Worm (Caenorhabditis elegans) whole organism, L4 larva: ENCODE measurements around the gene rme-1.
A peak's percentile ranks its signal among the peaks of the same experiment; 100 is the strongest.

ENCODE experiments used
- F10B5.3 ChIP-seq: sonication (generic microtip); optimal IDR thresholded peaks from 2 replicates; lab custom pipeline; 2016; ENCODE audit warnings: mild to moderate bottlenecking, missing genetic modification characterization, missing compliant biosample characterization
- F26F4.8 ChIP-seq: fragments of 200-800 bp; sonication (Bioruptor generic); conservative IDR thresholded peaks from 2 replicates; pipeline ENCODE4 v1.3.6; 2022; ENCODE audit warnings: missing genetic modification characterization, missing compliant biosample characterization
- Y5F2A.4 ChIP-seq: fragments of 200-800 bp; sonication (Bioruptor generic); optimal IDR thresholded peaks from 2 replicates; lab custom pipeline; 2018; ENCODE audit warnings: mild to moderate bottlenecking, missing genetic modification characterization, missing compliant biosample characterization
- ZK546.5 ChIP-seq, 2 experiments: sonication (generic microtip); optimal IDR thresholded peaks; 2 replicates each; lab custom pipeline; 2017; ENCODE audit warnings: missing biosample characterization in 2 of 2, missing genetic modification characterization in 2 of 2
- aha-1 ChIP-seq: fragments of 150-350 bp; peaks from one replicate; lab custom pipeline; 2014; ENCODE audit warnings: missing biosample characterization, missing genetic modification characterization
- arid-1 ChIP-seq: fragments of 200-800 bp; sonication (Bioruptor generic); conservative IDR thresholded peaks from 2 replicates; pipeline ENCODE4 v1.3.6; 2022; ENCODE audit warnings: missing genetic modification reagents, missing genetic modification characterization, missing compliant biosample characterization
- ceh-20 ChIP-seq: fragments of 200-800 bp; sonication (Bioruptor generic); IDR thresholded peaks from 2 replicates; pipeline ENCODE4 v1.3.6; 2022; ENCODE audit warnings: missing genetic modification reagents, missing genetic modification characterization, missing compliant biosample characterization
- ctbp-1 ChIP-seq: fragments of 200-800 bp; sonication (Bioruptor generic); IDR thresholded peaks from 2 replicates; pipeline ENCODE4 v1.3.6; 2022; ENCODE audit warnings: missing genetic modification reagents, missing genetic modification characterization, missing compliant biosample characterization
- daf-12 ChIP-seq: fragments of 150-350 bp; optimal IDR thresholded peaks from 2 replicates; lab custom pipeline; 2014; ENCODE audit warnings: missing biosample characterization, missing genetic modification reagents, missing genetic modification characterization
- daf-16 ChIP-seq, 3 experiments: sonication (generic microtip); optimal IDR thresholded peaks; 2 replicates each; lab custom pipeline; 2016 to 2017; ENCODE audit warnings: missing genetic modification characterization in 3 of 3, missing genetic modification reagents in 3 of 3, mild to moderate bottlenecking in 2 of 3, missing compliant biosample characterization in 2 of 3, missing biosample characterization in 1 of 3, moderate library complexity in 1 of 3
- dmd-6 ChIP-seq: fragments of 200-800 bp; sonication (Bioruptor generic); IDR thresholded peaks from 2 replicates; pipeline ENCODE4 v1.3.6; 2022; ENCODE audit warnings: missing genetic modification reagents, missing genetic modification characterization, missing compliant biosample characterization
- dmd-8 ChIP-seq: fragments of 200-800 bp; sonication (Bioruptor generic); IDR thresholded peaks from 2 replicates; pipeline ENCODE4 v1.3.6; 2022; ENCODE audit warnings: missing genetic modification characterization, missing compliant biosample characterization
- dpl-1 ChIP-seq: fragments of 150-350 bp; optimal IDR thresholded peaks from 2 replicates; lab custom pipeline; 2014; ENCODE audit warnings: missing biosample characterization, missing genetic modification reagents, missing genetic modification characterization
- duxl-1 ChIP-seq: sonication (generic microtip); optimal IDR thresholded peaks from 2 replicates; lab custom pipeline; 2016; ENCODE audit warnings: mild to moderate bottlenecking, missing genetic modification characterization, moderate library complexity, missing compliant biosample characterization; ENCODE audit not compliant: poor library complexity
- dve-1 ChIP-seq: sonication (generic microtip); optimal IDR thresholded peaks from 2 replicates; lab custom pipeline; 2017; ENCODE audit warnings: antibody characterized with exemption, mild to moderate bottlenecking, missing genetic modification characterization, missing compliant biosample characterization; ENCODE audit not compliant: insufficient read depth
- egl-27 ChIP-seq: sonication (generic microtip); optimal IDR thresholded peaks from 3 replicates; lab custom pipeline; 2017; ENCODE audit warnings: missing biosample characterization, missing genetic modification reagents, missing genetic modification characterization
- hif-1 ChIP-seq, 2 experiments: sonication (generic microtip); optimal IDR thresholded peaks; 2 replicates each; lab custom pipeline; 2016 to 2017; ENCODE audit warnings: missing compliant biosample characterization in 2 of 2, missing genetic modification characterization in 2 of 2, missing genetic modification reagents in 2 of 2, missing genotype in 2 of 2, mild to moderate bottlenecking in 1 of 2
- hlh-11 ChIP-seq: fragments of 200-800 bp; sonication (Bioruptor generic); optimal IDR thresholded peaks from 2 replicates; lab custom pipeline; 2018; ENCODE audit warnings: mild to moderate bottlenecking, missing genetic modification characterization, missing compliant biosample characterization
- hlh-30 ChIP-seq: sonication (generic microtip); optimal IDR thresholded peaks from 2 replicates; lab custom pipeline; 2017; ENCODE audit warnings: antibody characterized with exemption, mild to moderate bottlenecking, missing genetic modification characterization, missing compliant biosample characterization; ENCODE audit not compliant: insufficient read depth
- jun-1 ChIP-seq: fragments of 150-350 bp; optimal IDR thresholded peaks from 2 replicates; lab custom pipeline; 2014; ENCODE audit warnings: missing biosample characterization, missing genetic modification reagents, missing genetic modification characterization
- lin-1 ChIP-seq: fragments of 200-800 bp; sonication (Bioruptor generic); IDR thresholded peaks from 2 replicates; pipeline ENCODE4 v1.3.6; 2022; ENCODE audit warnings: missing genetic modification reagents, missing genetic modification characterization, missing compliant biosample characterization
- lin-29 ChIP-seq: fragments of 200-800 bp; sonication (Bioruptor generic); IDR thresholded peaks from 2 replicates; pipeline ENCODE4 v1.3.6; 2022; ENCODE audit warnings: missing genetic modification reagents, missing genetic modification characterization, missing compliant biosample characterization
- lin-38 ChIP-seq: fragments of 200-800 bp; sonication (Bioruptor generic); IDR thresholded peaks from 2 replicates; pipeline ENCODE4 v1.3.6; 2022; ENCODE audit warnings: missing genetic modification reagents, missing genetic modification characterization, missing compliant biosample characterization
- lin-39 ChIP-seq: fragments of 150-350 bp; optimal IDR thresholded peaks from 2 replicates; lab custom pipeline; 2014; ENCODE audit warnings: missing biosample characterization, missing genetic modification reagents, missing genetic modification characterization
- lsy-2 ChIP-seq, 2 experiments: fragments of 150-350 bp in 1 of 2; sonication (generic microtip) in 1 of 2; optimal IDR thresholded peaks; 2 replicates each; lab custom pipeline; 2014 to 2017; ENCODE audit warnings: missing biosample characterization in 2 of 2, missing genetic modification characterization in 2 of 2
- mdl-1 ChIP-seq, 2 experiments: fragments of 150-350 bp in 1 of 2; sonication (generic microtip) in 1 of 2; optimal IDR thresholded peaks; 2 replicates each; lab custom pipeline; 2014 to 2017; ENCODE audit warnings: missing biosample characterization in 2 of 2, missing genetic modification characterization in 2 of 2
- mep-1 ChIP-seq: fragments of 150-350 bp; sonication (generic microtip); optimal IDR thresholded peaks from 3 replicates; lab custom pipeline; 2014; ENCODE audit warnings: missing biosample characterization, missing genetic modification characterization
- mes-2 ChIP-seq: sonication (generic microtip); optimal IDR thresholded peaks from 2 replicates; lab custom pipeline; 2016; ENCODE audit warnings: missing genotype, mild to moderate bottlenecking, missing genetic modification characterization, missing compliant biosample characterization; ENCODE audit not compliant: poor library complexity, severe bottlenecking
- mxl-3 ChIP-seq: fragments of 200-800 bp; sonication (Bioruptor generic); optimal IDR thresholded peaks from 2 replicates; lab custom pipeline; 2018; ENCODE audit warnings: mild to moderate bottlenecking, missing genetic modification characterization, missing compliant biosample characterization
- nhr-102 ChIP-seq: sonication (generic microtip); optimal IDR thresholded peaks from 2 replicates; lab custom pipeline; 2016; ENCODE audit warnings: mild to moderate bottlenecking, missing genetic modification characterization, moderate library complexity, missing compliant biosample characterization
- nhr-11 ChIP-seq: fragments of 150-350 bp; optimal IDR thresholded peaks from 2 replicates; lab custom pipeline; 2014; ENCODE audit warnings: missing biosample characterization, missing genetic modification characterization
- nhr-111 ChIP-seq: fragments of 200-800 bp; sonication (Bioruptor generic); optimal IDR thresholded peaks from 2 replicates; lab custom pipeline; 2018; ENCODE audit warnings: mild to moderate bottlenecking, missing genetic modification characterization, missing compliant biosample characterization
- nhr-25 ChIP-seq: sonication (generic microtip); optimal IDR thresholded peaks from 2 replicates; lab custom pipeline; 2017; ENCODE audit warnings: missing genetic modification characterization, mild to moderate bottlenecking, missing compliant biosample characterization, antibody characterized with exemption, moderate library complexity, borderline replicate concordance; ENCODE audit not compliant: insufficient read depth
- nhr-28 ChIP-seq: fragments of 150-350 bp; optimal IDR thresholded peaks from 2 replicates; lab custom pipeline; 2014; ENCODE audit warnings: missing biosample characterization, missing genetic modification characterization
- nhr-41 ChIP-seq: fragments of 200-800 bp; sonication (Bioruptor generic); IDR thresholded peaks from 2 replicates; pipeline ENCODE4 v1.3.6; 2022; ENCODE audit warnings: missing genetic modification reagents, missing genetic modification characterization, missing compliant biosample characterization
- nhr-48 ChIP-seq: sonication (generic microtip); optimal IDR thresholded peaks from 2 replicates; lab custom pipeline; 2016; ENCODE audit warnings: mild to moderate bottlenecking, missing genetic modification characterization, missing compliant biosample characterization
- nhr-77 ChIP-seq: fragments of 150-350 bp; optimal IDR thresholded peaks from 2 replicates; lab custom pipeline; 2014; ENCODE audit warnings: missing biosample characterization, missing genetic modification characterization
- pha-4 ChIP-seq, 2 experiments: fragments of 150-350 bp in 1 of 2; fragments of 200-800 bp in 1 of 2; sonication (Bioruptor generic) in 1 of 2; IDR thresholded peaks in 1 of 2; optimal IDR thresholded peaks in 1 of 2; 2 replicates each; pipeline versions ENCODE4 v1.3.6 to Lab custom; 2014 to 2022; ENCODE audit warnings: missing genetic modification characterization in 2 of 2, missing genetic modification reagents in 2 of 2, missing biosample characterization in 1 of 2, missing compliant biosample characterization in 1 of 2
- php-3 ChIP-seq: fragments of 200-800 bp; sonication (Bioruptor generic); IDR thresholded peaks from 2 replicates; pipeline ENCODE4 v1.3.6; 2022; ENCODE audit warnings: missing genetic modification reagents, missing genetic modification characterization, missing compliant biosample characterization
- pqm-1 ChIP-seq: sonication (generic microtip); optimal IDR thresholded peaks from 2 replicates; lab custom pipeline; 2017; ENCODE audit warnings: missing biosample characterization, missing genetic modification characterization
- sdz-12 ChIP-seq: fragments of 200-800 bp; sonication (Bioruptor generic); optimal IDR thresholded peaks from 2 replicates; lab custom pipeline; 2018; ENCODE audit warnings: mild to moderate bottlenecking, missing genetic modification characterization, missing compliant biosample characterization
- tag-97 ChIP-seq: fragments of 200-800 bp; sonication (Bioruptor generic); IDR thresholded peaks from 2 replicates; pipeline ENCODE4 v1.3.6; 2022; ENCODE audit warnings: missing genetic modification characterization, missing compliant biosample characterization
- tra-1 ChIP-seq: fragments of 200-800 bp; sonication (Bioruptor generic); IDR thresholded peaks from 2 replicates; pipeline ENCODE4 v1.3.6; 2022; ENCODE audit warnings: missing genetic modification reagents, missing genetic modification characterization, missing compliant biosample characterization
- unc-130 ChIP-seq: sonication (generic microtip); optimal IDR thresholded peaks from 2 replicates; lab custom pipeline; 2016; ENCODE audit warnings: missing genetic modification reagents, missing genetic modification characterization, missing compliant biosample characterization
- unc-39 ChIP-seq: sonication (generic microtip); optimal IDR thresholded peaks from 2 replicates; lab custom pipeline; 2017; ENCODE audit warnings: missing biosample characterization, missing genetic modification characterization
- zfp-2 ChIP-seq: sonication (generic microtip); optimal IDR thresholded peaks from 2 replicates; lab custom pipeline; 2016; ENCODE audit warnings: mild to moderate bottlenecking, missing genetic modification characterization, missing compliant biosample characterization
- zfp-3 ChIP-seq: fragments of 200-800 bp; sonication (Bioruptor generic); conservative IDR thresholded peaks from 2 replicates; pipeline ENCODE4 v1.3.6; 2022; ENCODE audit warnings: missing genetic modification reagents, missing genetic modification characterization, missing compliant biosample characterization

rme-1 gene

ce11 chrV:6243260-6243659 is 34.6 kb downstream of the rme-1 start:
- TF ChIP-seq egl-27 (tag; lab: Kevin White, UChicago) (no peak), F10B5.3 (tag; lab: Kevin White, UChicago) (no peak), ceh-20 (peak; percentile 16; the same call in 1 of the 2 replicates), nhr-77 (tag; lab: Kevin White, UChicago) (peak; percentile 51), nhr-28 (tag; lab: Kevin White, UChicago) (peak; percentile 74), nhr-102 (tag; lab: Kevin White, UChicago) (peak; percentile 25), mdl-1 (tag; optimal IDR thresholded peaks at IDR 0.05; lab: Kevin White, UChicago) (peak; percentile 44 to 57), mes-2 (tag; lab: Kevin White, UChicago) (peak; percentile 42), mep-1 (tag; lab: Kevin White, UChicago) (peak; percentile 19), daf-16 (GFP tag; optimal IDR thresholded peaks at IDR 0.05; lab: Kevin White, UChicago) (peak in 1 of 2 experiments; percentile 37), daf-16 (tag; optimal IDR thresholded peaks at IDR 0.05; lab: Kevin White, UChicago) (peak; percentile 89), nhr-25 (tag; lab: Kevin White, UChicago) (no peak), nhr-11 (tag; lab: Kevin White, UChicago) (no peak), nhr-48 (tag; lab: Kevin White, UChicago) (peak; percentile 98), zfp-2 (tag; lab: Kevin White, UChicago) (no peak), dve-1 (peak; percentile 73), pqm-1 (tag; lab: Kevin White, UChicago) (peak; percentile 36), lin-29 (GFP tag; lab: Robert Waterston, UW) (no peak), unc-130 (GFP tag; lab: Kevin White, UChicago) (no peak), hlh-11 (tag; lab: Kevin White, UChicago) (peak; percentile 89), tra-1 (GFP tag; lab: Robert Waterston, UW) (peak; percentile 66; the same call in 1 of the 2 replicates), mxl-3 (peak; percentile 86), pha-4 (GFP tag; IDR thresholded peaks at IDR 0.05; lab: Robert Waterston, UW) (0 out of 2 replicates have a peak, but pooled peaks have one; percentile 45), pha-4 (tag; optimal IDR thresholded peaks at IDR 0.05; lab: Kevin White, UChicago) (no peak), zfp-3 (no peak), php-3 (GFP tag; lab: Robert Waterston, UW) (peak; percentile 91), daf-12 (no peak), dpl-1 (GFP tag; lab: Kevin White, UChicago) (no peak), dmd-6 (peak; percentile 98), lin-1 (GFP tag; lab: Robert Waterston, UW) (peak; percentile 85), hif-1 (tag; optimal IDR thresholded peaks at IDR 0.05; lab: Kevin White, UChicago) (peak in 1 of 2 experiments; percentile 58), nhr-41 (GFP tag; lab: Robert Waterston, UW) (0 out of 2 replicates have a peak, but pooled peaks have one; percentile 20), hlh-30 (peak; percentile 68)

ce11 chrV:6244631-6245030 is 35.9 kb downstream of the rme-1 start:
- TF ChIP-seq arid-1 (GFP tag; lab: Robert Waterston, UW), result no peak
- TF ChIP-seq lin-39 (tag; lab: Kevin White, UChicago), result no peak
- no peak for TF ChIP-seq sdz-12 (GFP tag; lab: Kevin White, UChicago)
- no peak for TF ChIP-seq lin-38
- TF ChIP-seq ctbp-1 (GFP tag; lab: Robert Waterston, UW), result peak; percentile 50; the same call in 1 of the 2 replicates
- peak; percentile 45 for TF ChIP-seq hlh-30
- TF ChIP-seq pha-4 (GFP tag; IDR thresholded peaks at IDR 0.05; lab: Robert Waterston, UW), result no peak
- no peak for TF ChIP-seq pha-4 (tag; optimal IDR thresholded peaks at IDR 0.05; lab: Kevin White, UChicago)
- TF ChIP-seq nhr-111 (GFP tag; lab: Kevin White, UChicago), result no peak
- no peak for TF ChIP-seq duxl-1 (tag; lab: Kevin White, UChicago)
- TF ChIP-seq unc-39 (tag; lab: Kevin White, UChicago), result no peak
- TF ChIP-seq jun-1 (tag; lab: Kevin White, UChicago), result no peak
- peak in 1 of 2 experiments; percentile 85 for TF ChIP-seq hif-1 (tag; optimal IDR thresholded peaks at IDR 0.05; lab: Kevin White, UChicago)
- TF ChIP-seq dmd-6, result 0 out of 2 replicates have a peak, but pooled peaks have one; percentile 11
- no peak for TF ChIP-seq hlh-11 (tag; lab: Kevin White, UChicago)
- no peak for TF ChIP-seq F26F4.8 (GFP tag; lab: Robert Waterston, UW)
- TF ChIP-seq lsy-2 (tag; optimal IDR thresholded peaks at IDR 0.05; lab: Kevin White, UChicago), result no peak
- TF ChIP-seq tag-97 (GFP tag; lab: Robert Waterston, UW), result no peak
- no peak for TF ChIP-seq Y5F2A.4 (GFP tag; lab: Kevin White, UChicago)
- TF ChIP-seq dmd-8 (GFP tag; lab: Robert Waterston, UW), result no peak
- TF ChIP-seq nhr-48 (tag; lab: Kevin White, UChicago), result peak; percentile 86
- no peak for TF ChIP-seq ZK546.5 (tag; optimal IDR thresholded peaks at IDR 0.05; lab: Kevin White, UChicago)
- no peak for TF ChIP-seq nhr-41 (GFP tag; lab: Robert Waterston, UW)
- no peak for TF ChIP-seq lin-29 (GFP tag; lab: Robert Waterston, UW)
- peak; percentile 59 for TF ChIP-seq aha-1
